Fruit fly (Drosophila melanogaster): ENCODE measurements around the gene Tom20.

DNA sequence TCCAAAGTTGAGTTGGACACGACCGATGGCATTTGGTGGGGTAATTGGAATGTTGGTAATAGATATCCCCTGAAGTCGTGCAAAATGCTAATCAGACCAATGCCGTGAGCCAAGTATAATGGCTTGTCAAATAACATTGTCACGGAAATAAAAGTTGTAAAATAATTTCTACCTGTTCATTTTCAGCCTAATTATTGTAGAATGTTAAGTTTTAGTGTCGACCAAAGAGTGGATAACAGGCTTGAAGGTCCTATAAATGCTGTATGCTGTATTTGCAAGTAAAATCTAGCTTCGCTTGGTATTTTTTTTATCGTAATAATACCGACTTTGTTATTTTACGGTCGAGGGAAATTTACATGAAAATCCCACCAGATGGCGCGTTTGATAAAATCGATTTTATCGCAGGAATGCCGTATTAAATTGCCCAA, 4.0 kb downstream of the Tom20 start:
- TF ChIP-seq CG8478 (optimal IDR thresholded peaks at IDR 0.05): no peak
- peak; percentile 86 to 88 for TF ChIP-seq CTCF (optimal IDR thresholded peaks at IDR 0.05)
